Worm (Caenorhabditis elegans): Measurements from ENCODE around the gene F52E10.2.

The F52E10.2 gene

ce11 chrX:16292933-16293332 lies 9.9 kb upstream of the F52E10.2 start, which contains the start of gene F52E10.4:
Gene F52E10.4, minus strand, starts transcription at chrX:16293033.
- peak in 1 of 2 experiments; percentile 14 for TF ChIP-seq unc-62 (GFP tag; optimal IDR thresholded peaks at IDR 0.05 in 1 of 2)
- no peak for TF ChIP-seq unc-62 (tag; optimal IDR thresholded peaks at IDR 0.05)
- no peak for TF ChIP-seq T26A8.4 (GFP tag; IDR thresholded peaks at IDR 0.05)
- no peak for TF ChIP-seq daf-19 (GFP tag; conservative IDR thresholded peaks at IDR 0.05)
- no peak for TF ChIP-seq aly-2 (tag; optimal IDR thresholded peaks at IDR 0.05)
- TF ChIP-seq aha-1 (tag): peak; percentile 82
- no peak for TF ChIP-seq lin-1 (GFP tag; IDR thresholded peaks at IDR 0.05)
- TF ChIP-seq skn-1 (tag; optimal IDR thresholded peaks at IDR 0.05): no peak
- TF ChIP-seq nhr-25 (tag; optimal IDR thresholded peaks at IDR 0.05; ENCODE audit: borderline replicate concordance, insufficient read depth): no peak

- TF ChIP-seq hlh-30 (tag; optimal IDR thresholded peaks at IDR 0.05; ENCODE audit: insufficient read depth): peak; percentile 68
- TF ChIP-seq lin-38 (GFP tag; IDR thresholded peaks at IDR 0.05): no peak
- no peak for TF ChIP-seq php-3 (GFP tag; IDR thresholded peaks at IDR 0.05)
- peak in 1 of 2 experiments; percentile 13 for TF ChIP-seq lsy-2 (tag; optimal IDR thresholded peaks at IDR 0.05)
- TF ChIP-seq lir-3 (tag; optimal IDR thresholded peaks at IDR 0.05): no peak
- TF ChIP-seq dmd-6 (GFP tag; IDR thresholded peaks at IDR 0.05): peak; percentile 80
- TF ChIP-seq fos-1 (tag; optimal IDR thresholded peaks at IDR 0.05): no peak
- TF ChIP-seq dve-1 (tag; optimal IDR thresholded peaks at IDR 0.05; ENCODE audit: insufficient read depth): peak; percentile 28
- no peak for TF ChIP-seq ztf-11 (tag; optimal IDR thresholded peaks at IDR 0.05)
- TF ChIP-seq Y48G9A.11 (GFP tag; IDR thresholded peaks at IDR 0.05): no peak
- TF ChIP-seq hlh-11 (tag; optimal IDR thresholded peaks at IDR 0.05): peak; percentile 40
- TF ChIP-seq mxl-3 (GFP tag; optimal IDR thresholded peaks at IDR 0.05): peak; percentile 93
- TF ChIP-seq duxl-1 (tag; optimal IDR thresholded peaks at IDR 0.05; ENCODE audit: poor library complexity): no peak
- no peak for TF ChIP-seq ZK546.5 (tag; optimal IDR thresholded peaks at IDR 0.05)
- no peak for TF ChIP-seq dmd-9 (GFP tag; IDR thresholded peaks at IDR 0.05)
- TF ChIP-seq nhr-28 (tag; optimal IDR thresholded peaks at IDR 0.05): peak; percentile 16
- TF ChIP-seq nhr-48 (tag; optimal IDR thresholded peaks at IDR 0.05): peak; percentile 15
- TF ChIP-seq aha-1 (tag): no peak
- no peak for TF ChIP-seq T20F7.1 (GFP tag; optimal IDR thresholded peaks at IDR 0.05)
- TF ChIP-seq mdl-1 (tag; optimal IDR thresholded peaks at IDR 0.05): peak in 1 of 2 experiments; percentile 69
- TF ChIP-seq zag-1 (tag; optimal IDR thresholded peaks at IDR 0.05): no peak
- peak; percentile 64 for TF ChIP-seq nhr-25 (tag; optimal IDR thresholded peaks at IDR 0.05; ENCODE audit: borderline replicate concordance, insufficient read depth)
- TF ChIP-seq daf-16 (GFP tag; optimal IDR thresholded peaks at IDR 0.05): no peak
- peak; percentile 23 for TF ChIP-seq daf-16 (tag; optimal IDR thresholded peaks at IDR 0.05)
- 0 out of 2 replicates have a peak, but pooled peaks have one; percentile 38 for TF ChIP-seq tra-1 (GFP tag; IDR thresholded peaks at IDR 0.05)
- no peak for TF ChIP-seq mes-2 (tag; optimal IDR thresholded peaks at IDR 0.05; ENCODE audit: poor library complexity, severe bottlenecking)
- no peak for TF ChIP-seq ama-1 (optimal IDR thresholded peaks at IDR 0.05)
- TF ChIP-seq spr-1 (tag; optimal IDR thresholded peaks at IDR 0.05): no peak
These were observed 7.5 kb upstream of the F52E10.2 start for ce11 chrX:16290536-16290935.

DNA sequence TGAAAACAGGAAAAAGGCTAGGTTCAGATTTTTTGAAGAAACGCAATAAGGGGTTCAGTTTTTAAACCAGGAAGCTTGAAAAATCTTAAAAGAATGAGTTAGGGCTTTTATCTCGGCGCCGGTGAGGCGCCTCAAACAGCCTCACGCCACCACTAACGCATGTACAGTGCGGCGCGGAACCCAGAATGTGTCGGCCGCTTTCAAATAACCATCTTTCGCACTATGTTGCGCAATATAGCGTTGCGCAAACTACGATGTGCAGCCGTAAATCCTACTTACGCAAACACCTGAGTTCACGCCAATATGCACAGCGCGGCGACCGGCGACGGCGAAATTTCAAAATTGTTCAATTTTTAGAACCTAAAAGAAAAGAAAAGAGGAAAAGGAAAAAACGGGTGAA lies 6.6 kb upstream of the F52E10.2 start:
- TF ChIP-seq dve-1 (tag; optimal IDR thresholded peaks at IDR 0.05; ENCODE audit: insufficient read depth) (no peak), aha-1 (tag) (peak; percentile 12), tag-97 (GFP tag; IDR thresholded peaks at IDR 0.05) (no peak), snpc-4 (tag; optimal IDR thresholded peaks at IDR 0.05) (peak; percentile 33), Y48G9A.11 (GFP tag; IDR thresholded peaks at IDR 0.05) (0 out of 2 replicates have a peak, but pooled peaks have one; percentile 19), nhr-6 (tag; optimal IDR thresholded peaks at IDR 0.05) (no peak), nhr-28 (tag; optimal IDR thresholded peaks at IDR 0.05) (no peak)

Data from whole organism, L4 larva.